Worm (Caenorhabditis elegans) whole organism, L4/young adult: ENCODE measurements around the gene T01D1.3.

ENCODE experiments used
- dao-5 ChIP-seq: sonication (generic microtip); optimal IDR thresholded peaks from 2 replicates; lab custom pipeline; 2016; ENCODE audit warnings: missing genotype, missing genetic modification characterization, moderate library complexity, missing compliant biosample characterization
- him-1 ChIP-seq: sonication (generic microtip); optimal IDR thresholded peaks from 2 replicates; lab custom pipeline; 2016; ENCODE audit warnings: missing genotype, missing genetic modification reagents, missing genetic modification characterization, missing compliant biosample characterization

DNA sequence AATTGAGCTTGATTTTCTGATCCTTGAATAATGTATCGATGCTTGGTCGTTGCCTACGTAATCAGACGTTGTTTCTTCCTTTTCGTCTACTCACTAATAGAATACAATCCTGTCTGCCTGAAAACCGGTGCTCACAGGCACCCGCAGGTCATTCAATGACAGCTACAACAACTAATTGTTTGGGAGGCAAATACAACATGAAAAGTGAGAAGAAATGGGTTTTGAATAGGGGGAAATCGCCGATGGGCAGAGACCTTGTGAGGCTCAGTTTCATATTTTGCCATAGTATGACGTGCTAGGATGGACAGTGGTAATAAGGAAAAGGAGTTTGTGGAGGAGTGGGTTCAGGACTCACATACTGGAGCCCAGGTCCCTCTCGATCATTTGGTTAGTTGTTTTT is 20.9 kb upstream of the T01D1.3 start, which contains the start of gene chs-2:
- TF ChIP-seq him-1 = no peak
- no peak for TF ChIP-seq dao-5
